Fruit fly (Drosophila melanogaster) whole organism, prepupa: ENCODE results near the gene CG33170.

ENCODE experiments used
- CG11294 ChIP-seq: fragments of 200-800 bp; sonication (Bioruptor generic); IDR thresholded peaks from 2 replicates; pipeline ENCODE4 v1.3.6; 2022; ENCODE audit warnings: missing biosample characterization, missing genetic modification characterization
- CG16779 ChIP-seq: fragments of 200-800 bp; sonication (Bioruptor generic); optimal IDR thresholded peaks from 3 replicates; lab custom pipeline; 2017; ENCODE audit warnings: missing biosample characterization, mild to moderate bottlenecking, missing genetic modification characterization
- CG3032 ChIP-seq: fragments of 200-800 bp; optimal IDR thresholded peaks from 2 replicates; lab custom pipeline; 2019; ENCODE audit warnings: missing biosample characterization, mild to moderate bottlenecking, missing genetic modification characterization, moderate library complexity
- CG3919 ChIP-seq: fragments of 200-800 bp; sonication (Bioruptor generic); optimal IDR thresholded peaks from 3 replicates; lab custom pipeline; 2016; ENCODE audit warnings: missing biosample characterization, missing genetic modification characterization
- CG9139 ChIP-seq: fragments of 200-800 bp; sonication (Bioruptor generic); optimal IDR thresholded peaks from 3 replicates; lab custom pipeline; 2017; ENCODE audit warnings: missing biosample characterization, mild to moderate bottlenecking, missing genetic modification characterization
- Eip78C ChIP-seq: fragments of 200-800 bp; sonication (Bioruptor generic); peaks from one replicate; lab custom pipeline; 2016; ENCODE audit warnings: missing biosample characterization, missing genetic modification characterization
- Hr39 ChIP-seq: fragments of 200-800 bp; sonication (Bioruptor generic); optimal IDR thresholded peaks from 2 replicates; lab custom pipeline; 2016; ENCODE audit warnings: missing biosample characterization, missing genetic modification characterization
- Sox102F ChIP-seq: fragments of 200-800 bp; sonication (Bioruptor generic); optimal IDR thresholded peaks from 2 replicates; lab custom pipeline; 2016; ENCODE audit warnings: missing biosample characterization, mild to moderate bottlenecking, missing genetic modification characterization
- acj6 ChIP-seq: fragments of 200-800 bp; sonication (Bioruptor generic); optimal IDR thresholded peaks from 3 replicates; lab custom pipeline; 2016; ENCODE audit warnings: missing biosample characterization, missing genetic modification characterization
- dac ChIP-seq: fragments of 200-800 bp; sonication (Bioruptor generic); optimal IDR thresholded peaks from 2 replicates; lab custom pipeline; 2017; ENCODE audit warnings: missing biosample characterization, mild to moderate bottlenecking, missing genetic modification characterization
- esn ChIP-seq: fragments of 200-800 bp; sonication (Bioruptor generic); optimal IDR thresholded peaks from 2 replicates; lab custom pipeline; 2016; ENCODE audit warnings: missing biosample characterization, mild to moderate bottlenecking, missing genetic modification characterization, moderate library complexity
- fkh ChIP-seq: fragments of 200-800 bp; sonication (Bioruptor generic); optimal IDR thresholded peaks from 3 replicates; lab custom pipeline; 2017; ENCODE audit warnings: missing biosample characterization, mild to moderate bottlenecking, missing genetic modification characterization, moderate library complexity
- net ChIP-seq: fragments of 200-800 bp; sonication (Bioruptor generic); optimal IDR thresholded peaks from 3 replicates; lab custom pipeline; 2016; ENCODE audit warnings: missing biosample characterization, missing genetic modification characterization
- svp ChIP-seq: fragments of 200-800 bp; sonication (Bioruptor generic); peaks from one replicate; lab custom pipeline; 2016; ENCODE audit warnings: missing biosample characterization, missing genetic modification characterization

DNA sequence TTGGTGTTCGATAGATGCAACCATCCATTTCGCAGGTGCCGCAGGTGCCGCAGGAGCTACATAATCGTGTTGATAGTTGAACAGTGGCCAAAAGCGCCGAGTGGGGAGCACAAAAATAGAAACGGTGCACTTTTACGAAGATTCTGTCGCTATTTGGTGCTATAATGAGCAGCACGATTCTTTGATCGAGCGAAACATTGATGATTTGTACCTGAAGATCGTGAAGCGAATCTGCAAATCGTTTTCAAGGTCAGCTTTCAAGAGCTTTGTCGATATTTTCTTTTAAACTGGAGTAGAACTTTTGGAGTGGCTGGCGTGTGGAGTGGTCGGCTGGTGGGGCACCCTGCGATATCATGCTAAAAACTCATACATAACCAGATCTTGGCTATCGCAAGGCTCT is 34.0 kb downstream of the CG33170 start, which contains the start of gene CG11131:
- TF ChIP-seq net (GFP tag; lab: Kevin White, UChicago) (no peak), dac (GFP tag; lab: Kevin White, UChicago) (no peak), esn (GFP tag; lab: Kevin White, UChicago) (no peak), CG3032 (tag; lab: Kevin White, UChicago) (no peak), CG16779 (no peak), fkh (GFP tag; lab: Kevin White, UChicago) (no peak), Sox102F (GFP tag; lab: Kevin White, UChicago) (no peak), Hr39 (GFP tag; lab: Kevin White, UChicago) (no peak), svp (GFP tag; lab: Kevin White, UChicago) (no peak), acj6 (GFP tag; lab: Kevin White, UChicago) (no peak), CG3919 (no peak), Eip78C (GFP tag; lab: Kevin White, UChicago) (no peak), CG9139 (no peak), CG11294 (GFP tag; lab: Robert Waterston, UW) (no peak)
